Worm (Caenorhabditis elegans): ENCODE data around the gene fipr-10.

The fipr-10 gene

ce11 chrV:9950861-9951260 lies 36.9 kb downstream of the fipr-10 start, which contains the start of gene ttr-46:
Gene ttr-46, plus strand, starts transcription at chrV:9951233.
- TF ChIP-seq ztf-3 (GFP tag; optimal IDR thresholded peaks at IDR 0.05) (no peak), nhr-27 (tag; optimal IDR thresholded peaks at IDR 0.05) (no peak), C17E4.6 (GFP tag; IDR thresholded peaks at IDR 0.05) (no peak), hlh-26 (GFP tag; conservative IDR thresholded peaks at IDR 0.05) (no peak), egrh-3 (GFP tag; IDR thresholded peaks at IDR 0.05) (no peak), F37B4.10 (GFP tag; IDR thresholded peaks at IDR 0.05) (no peak), lin-54 (GFP tag; optimal IDR thresholded peaks at IDR 0.05) (no peak), ets-4 (GFP tag; optimal IDR thresholded peaks at IDR 0.05) (no peak), nhr-80 (tag; optimal IDR thresholded peaks at IDR 0.05) (peak; percentile 69)

- TF ChIP-seq K12H6.12 (tag; optimal IDR thresholded peaks at IDR 0.05) (no peak), ztf-25 (GFP tag; IDR thresholded peaks at IDR 0.05) (no peak), B0019.2 (GFP tag; conservative IDR thresholded peaks at IDR 0.05) (no peak), ZK185.1 (tag; optimal IDR thresholded peaks at IDR 0.05; ENCODE audit: poor library complexity, severe bottlenecking) (no peak), bed-2 (GFP tag; IDR thresholded peaks at IDR 0.05) (no peak), ztf-18 (tag; optimal IDR thresholded peaks at IDR 0.05) (no peak), madf-3 (GFP tag; IDR thresholded peaks at IDR 0.05) (no peak), mcd-1 (GFP tag; IDR thresholded peaks at IDR 0.05) (no peak), mel-28 (tag; optimal IDR thresholded peaks at IDR 0.05; ENCODE audit: borderline replicate concordance) (no peak), F39B2.1 (GFP tag; IDR thresholded peaks at IDR 0.05) (no peak), F23B12.7 (tag; optimal IDR thresholded peaks at IDR 0.05; ENCODE audit: insufficient read depth) (no peak), dpff-1 (tag; optimal IDR thresholded peaks at IDR 0.05) (no peak), attf-3 (GFP tag; conservative IDR thresholded peaks at IDR 0.05) (no peak), F57A8.1 (GFP tag; optimal IDR thresholded peaks at IDR 0.05) (no peak)
These were observed 38.4 kb downstream of the fipr-10 start, which contains the start of gene mam-5 for ce11 chrV:9952396-9952795. Gene mam-5, plus strand, starts transcription at chrV:9952699.

ce11 chrV:9958231-9958630 lies 44.3 kb downstream of the fipr-10 start, which contains the start of gene anmt-3:
Gene anmt-3, minus strand, starts transcription at chrV:9958331.
- TF ChIP-seq let-607 (tag; optimal IDR thresholded peaks at IDR 0.05): no peak
- no peak for TF ChIP-seq sdz-38 (tag; optimal IDR thresholded peaks at IDR 0.05)
- TF ChIP-seq ceh-27 (GFP tag; optimal IDR thresholded peaks at IDR 0.05): no peak
- TF ChIP-seq aptf-2 (GFP tag; conservative IDR thresholded peaks at IDR 0.05): no peak
- TF ChIP-seq F49E8.2 (tag; optimal IDR thresholded peaks at IDR 0.05; ENCODE audit: insufficient read depth): no peak
- TF ChIP-seq lag-1 (GFP tag; IDR thresholded peaks at IDR 0.05): no peak
- no peak for TF ChIP-seq unc-130 (GFP tag; optimal IDR thresholded peaks at IDR 0.05)
- no peak for TF ChIP-seq Y53G8AR.9 (GFP tag; conservative IDR thresholded peaks at IDR 0.05)
- no peak for TF ChIP-seq pha-4 (tag; optimal IDR thresholded peaks at IDR 0.05)
- TF ChIP-seq dpl-1 (GFP tag; optimal IDR thresholded peaks at IDR 0.05): no peak
- TF ChIP-seq ceh-79 (tag; optimal IDR thresholded peaks at IDR 0.05): no peak
- TF ChIP-seq snpc-1.3 (tag; optimal IDR thresholded peaks at IDR 0.05; ENCODE audit: insufficient read depth): no peak
- no peak for TF ChIP-seq tbp1 (GFP tag; optimal IDR thresholded peaks at IDR 0.05)
- TF ChIP-seq nhr-90 (tag; optimal IDR thresholded peaks at IDR 0.05): no peak
- TF ChIP-seq atf-7 (tag; optimal IDR thresholded peaks at IDR 0.05): no peak

Measured in whole organism, young adult.